Worm (Caenorhabditis elegans) whole organism, midembryonic: ENCODE measurements around the gene oef-1.

Experiments used
- T22C8.4 ChIP-seq: fragments of 200-800 bp; sonication (Bioruptor generic); IDR thresholded peaks from 2 replicates; pipeline ENCODE4 v1.3.6; 2022; ENCODE audit warnings: missing genetic modification characterization, missing compliant biosample characterization
- cog-1 ChIP-seq: sonication (generic microtip); optimal IDR thresholded peaks from 2 replicates; lab custom pipeline; 2016; ENCODE audit warnings: missing genetic modification characterization, missing compliant biosample characterization
- flt-1 ChIP-seq: fragments of 200-800 bp; sonication (Bioruptor generic); IDR thresholded peaks from 2 replicates; pipeline ENCODE4 v1.3.6; 2022; ENCODE audit warnings: missing genetic modification characterization, missing compliant biosample characterization
- klf-2 ChIP-seq: fragments of 200-800 bp; sonication (Bioruptor generic); conservative IDR thresholded peaks from 2 replicates; pipeline ENCODE4 v1.3.6; 2022; ENCODE audit warnings: missing genetic modification reagents, missing genetic modification characterization, missing compliant biosample characterization
- med-1 ChIP-seq: sonication (generic microtip); optimal IDR thresholded peaks from 2 replicates; lab custom pipeline; 2017; ENCODE audit warnings: missing genetic modification characterization, mild to moderate bottlenecking, missing compliant biosample characterization, antibody characterized with exemption, missing genetic modification reagents; ENCODE audit not compliant: insufficient read depth
- ref-1 ChIP-seq: fragments of 200-800 bp; sonication (Bioruptor generic); conservative IDR thresholded peaks from 2 replicates; pipeline ENCODE4 v1.3.6; 2022; ENCODE audit warnings: missing genetic modification reagents, missing genetic modification characterization, missing compliant biosample characterization
- tab-1 ChIP-seq: fragments of 200-800 bp; sonication (Bioruptor generic); IDR thresholded peaks from 2 replicates; pipeline ENCODE4 v1.3.6; 2022; ENCODE audit warnings: missing genetic modification characterization, missing compliant biosample characterization
- ztf-23 ChIP-seq: fragments of 200-800 bp; sonication (Bioruptor generic); IDR thresholded peaks from 2 replicates; pipeline ENCODE4 v1.3.6; 2022; ENCODE audit warnings: missing genetic modification reagents, missing genetic modification characterization, missing compliant biosample characterization
- ztf-29 ChIP-seq: fragments of 200-800 bp; sonication (Bioruptor generic); IDR thresholded peaks from 2 replicates; pipeline ENCODE4 v1.3.6; 2022; ENCODE audit warnings: missing genetic modification reagents, missing genetic modification characterization, missing compliant biosample characterization

oef-1 gene

ce11 chrIV:7585273-7585882 is 37.2 kb downstream of the oef-1 start:
- TF ChIP-seq flt-1: no peak
- TF ChIP-seq klf-2: no peak
- TF ChIP-seq ref-1 (GFP tag; lab: Robert Waterston, UW): no peak
- no peak for TF ChIP-seq cog-1 (tag; lab: Kevin White, UChicago)

- TF ChIP-seq T22C8.4 (GFP tag; lab: Robert Waterston, UW) (no peak), flt-1 (no peak), cog-1 (tag; lab: Kevin White, UChicago) (no peak), med-1 (GFP tag; lab: Kevin White, UChicago) (no peak), klf-2 (no peak), ztf-23 (no peak), ztf-29 (GFP tag; lab: Robert Waterston, UW) (no peak), tab-1 (GFP tag; lab: Robert Waterston, UW) (no peak), ref-1 (GFP tag; lab: Robert Waterston, UW) (no peak)
Measured at ce11 chrIV:7586972-7587371, 38.8 kb downstream of the oef-1 start.

- TF ChIP-seq T22C8.4 (GFP tag; lab: Robert Waterston, UW) (no peak), tab-1 (GFP tag; lab: Robert Waterston, UW) (no peak), ztf-23 (no peak), ref-1 (GFP tag; lab: Robert Waterston, UW) (no peak), ztf-29 (GFP tag; lab: Robert Waterston, UW) (no peak), med-1 (GFP tag; lab: Kevin White, UChicago) (no peak), klf-2 (no peak), flt-1 (no peak)
Measured at ce11 chrIV:7588631-7589030, 40.4 kb downstream of the oef-1 start, which contains the start of gene cla-1. Gene cla-1 (plus strand): TSS chrIV:7588931.
